Fruit fly (Drosophila melanogaster): Measurements from ENCODE around the gene Rsph1.
A peak's percentile ranks its signal among the peaks of the same experiment; 100 is the strongest.

DNA sequence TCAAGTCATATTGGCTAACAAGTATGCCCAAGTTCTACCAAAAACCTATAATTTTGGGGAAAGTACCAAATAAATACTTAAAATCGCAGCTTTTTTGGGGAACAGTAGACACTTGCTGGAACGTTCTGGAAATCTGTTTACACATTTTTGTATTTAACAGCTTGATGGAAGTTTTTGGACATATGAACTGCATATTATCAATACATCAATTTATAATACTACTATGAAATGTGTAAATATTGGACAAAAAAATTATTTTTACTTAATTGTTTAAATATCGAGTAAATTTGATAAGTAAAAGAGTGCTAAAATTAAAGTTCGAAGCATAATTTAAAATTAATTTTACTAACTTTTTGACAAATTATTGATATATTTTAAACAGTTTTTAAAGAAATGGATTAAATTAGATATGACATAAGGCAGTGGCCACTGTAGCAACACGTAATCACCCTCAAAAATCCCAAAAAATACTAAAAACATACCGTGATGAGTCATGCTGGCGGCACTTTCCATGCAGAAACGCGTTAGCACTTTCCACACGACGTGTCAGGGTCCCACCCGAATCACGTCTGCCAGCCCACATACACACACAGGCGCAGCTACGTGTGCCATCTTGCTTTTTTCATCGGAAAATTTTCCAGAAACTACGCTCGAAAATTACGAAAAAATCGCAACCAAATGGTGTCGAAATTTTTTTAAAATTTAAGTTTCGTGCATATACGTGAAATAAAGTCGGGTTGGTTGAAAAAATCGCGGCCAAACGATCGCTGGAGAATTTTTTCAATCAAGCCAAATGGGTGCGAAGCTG is 18.1 kb upstream of the Rsph1 start, which contains the start of gene Sirt1:
- TF ChIP-seq ttk (optimal IDR thresholded peaks at IDR 0.05) (no peak), psq (optimal IDR thresholded peaks at IDR 0.05) (no peak), h (optimal IDR thresholded peaks at IDR 0.05) (no peak), Myc (optimal IDR thresholded peaks at IDR 0.05) (no peak), Sin3A (optimal IDR thresholded peaks at IDR 0.05) (peak; percentile 36), insv (optimal IDR thresholded peaks at IDR 0.05) (no peak)

Measured in Kc167 (cell line).